Fruit fly (Drosophila melanogaster) whole organism, adult: Measurements from ENCODE around the gene dyl.

ENCODE experiments used
- CG11617 ChIP-seq: fragments of 200-800 bp; sonication (Bioruptor generic); optimal IDR thresholded peaks from 2 replicates; lab custom pipeline; 2017; ENCODE audit warnings: mild to moderate bottlenecking, missing biosample characterization, missing genetic modification reagents, missing genetic modification characterization
- CG12768 ChIP-seq: fragments of 200-800 bp; sonication (Bioruptor generic); optimal IDR thresholded peaks from 2 replicates; lab custom pipeline; 2017; ENCODE audit warnings: missing biosample characterization, missing genetic modification characterization, mild to moderate bottlenecking, moderate library complexity, missing genetic modification reagents
- CG14711 ChIP-seq: fragments of 200-800 bp; sonication (Bioruptor generic); optimal IDR thresholded peaks from 2 replicates; lab custom pipeline; 2018; ENCODE audit warnings: missing biosample characterization, mild to moderate bottlenecking, missing genetic modification characterization, moderate library complexity
- CG1620 ChIP-seq: fragments of 200-800 bp; sonication (Bioruptor generic); optimal IDR thresholded peaks from 2 replicates; lab custom pipeline; 2016; ENCODE audit warnings: missing biosample characterization, missing genetic modification characterization
- CG33017 ChIP-seq: fragments of 200-800 bp; sonication (Bioruptor generic); optimal IDR thresholded peaks from 2 replicates; lab custom pipeline; 2018; ENCODE audit warnings: missing biosample characterization, mild to moderate bottlenecking, missing genetic modification characterization, moderate library complexity
- CG5204 ChIP-seq: fragments of 200-800 bp; sonication (Bioruptor generic); optimal IDR thresholded peaks from 2 replicates; lab custom pipeline; 2016; ENCODE audit warnings: missing biosample characterization, missing genetic modification characterization
- CG7045 ChIP-seq: fragments of 200-800 bp; sonication (Bioruptor generic); optimal IDR thresholded peaks from 2 replicates; lab custom pipeline; 2017; ENCODE audit warnings: missing biosample characterization, mild to moderate bottlenecking, missing genetic modification characterization
- CG7101 ChIP-seq: fragments of 200-800 bp; sonication (Bioruptor generic); optimal IDR thresholded peaks from 2 replicates; lab custom pipeline; 2018; ENCODE audit warnings: missing biosample characterization, mild to moderate bottlenecking, missing genetic modification characterization, moderate library complexity
- Clk ChIP-seq: fragments of 200-800 bp; sonication (Bioruptor generic); optimal IDR thresholded peaks from 2 replicates; lab custom pipeline; 2017; ENCODE audit warnings: missing biosample characterization, missing genetic modification characterization
- Crg-1 ChIP-seq: fragments of 200-800 bp; sonication (Bioruptor generic); optimal IDR thresholded peaks from 2 replicates; lab custom pipeline; 2016; ENCODE audit warnings: missing biosample characterization, missing genetic modification characterization
- Hr96 ChIP-seq: fragments of 200-800 bp; sonication (Bioruptor generic); optimal IDR thresholded peaks from 2 replicates; lab custom pipeline; 2016; ENCODE audit warnings: missing biosample characterization, missing genetic modification characterization
- Mnt ChIP-seq: fragments of 200-800 bp; sonication (Bioruptor generic); optimal IDR thresholded peaks from 2 replicates; lab custom pipeline; 2016; ENCODE audit warnings: missing biosample characterization, mild to moderate bottlenecking, missing genetic modification characterization
- bab1 ChIP-seq: fragments of 200-800 bp; sonication (Bioruptor generic); optimal IDR thresholded peaks from 3 replicates; lab custom pipeline; 2019; ENCODE audit warnings: missing biosample characterization, mild to moderate bottlenecking, missing genetic modification characterization, moderate library complexity
- cic ChIP-seq: fragments of 200-800 bp; sonication (Bioruptor generic); optimal IDR thresholded peaks from 2 replicates; lab custom pipeline; 2017; ENCODE audit warnings: missing biosample characterization, mild to moderate bottlenecking, missing genetic modification characterization, moderate library complexity
- cnc ChIP-seq, 2 experiments: fragments of >200 bp; optimal IDR thresholded peaks; 2 replicates each; lab custom pipeline; 2017
- kay ChIP-seq: fragments of 200-800 bp; sonication (Bioruptor generic); peaks from one replicate; lab custom pipeline; 2016; ENCODE audit warnings: missing biosample characterization, missing genetic modification characterization, borderline replicate concordance
- ovo ChIP-seq: fragments of 200-800 bp; sonication (Bioruptor generic); optimal IDR thresholded peaks from 2 replicates; lab custom pipeline; 2016; ENCODE audit warnings: missing biosample characterization, missing genetic modification characterization
- pad ChIP-seq: fragments of 200-800 bp; sonication (Bioruptor generic); optimal IDR thresholded peaks from 3 replicates; lab custom pipeline; 2017; ENCODE audit warnings: missing biosample characterization, missing genetic modification characterization, mild to moderate bottlenecking, moderate library complexity, missing genetic modification reagents
- tj ChIP-seq: fragments of 200-800 bp; sonication (Bioruptor generic); optimal IDR thresholded peaks from 3 replicates; lab custom pipeline; 2017; ENCODE audit warnings: missing biosample characterization, mild to moderate bottlenecking, missing genetic modification characterization, moderate library complexity
- toe ChIP-seq: fragments of 200-800 bp; sonication (Bioruptor generic); optimal IDR thresholded peaks from 2 replicates; lab custom pipeline; 2016; ENCODE audit warnings: missing biosample characterization, missing genetic modification characterization

dyl gene

DNA sequence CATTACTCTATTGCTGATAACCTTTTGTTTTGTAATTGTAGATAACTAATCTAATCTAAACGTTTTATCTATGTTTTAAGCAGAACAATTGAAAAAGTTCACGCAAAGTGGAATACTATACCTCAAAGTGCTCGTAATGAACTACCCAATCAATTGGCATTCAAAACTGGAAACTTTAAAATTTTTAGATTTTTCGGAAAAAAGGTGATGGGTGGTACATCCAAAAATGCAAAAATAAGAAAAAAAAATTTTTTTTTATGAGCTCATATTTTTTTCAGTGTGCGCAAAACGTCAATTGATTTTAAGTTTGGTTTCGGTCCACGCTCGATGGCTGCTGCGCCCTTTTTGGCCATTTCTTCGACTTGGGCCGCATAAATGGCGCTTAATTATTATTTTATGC is 3.1 kb upstream of the dyl start:
- TF ChIP-seq Mnt (GFP tag; lab: Kevin White, UChicago): no peak
- no peak for TF ChIP-seq CG14711 (tag; lab: Kevin White, UChicago)
- TF ChIP-seq cic (GFP tag; lab: Kevin White, UChicago): no peak

dm6 chr3L:4304244-4304959 is 3.1 kb downstream of the dyl start:
- no peak for TF ChIP-seq CG33017
- TF ChIP-seq CG5204: no peak

DNA sequence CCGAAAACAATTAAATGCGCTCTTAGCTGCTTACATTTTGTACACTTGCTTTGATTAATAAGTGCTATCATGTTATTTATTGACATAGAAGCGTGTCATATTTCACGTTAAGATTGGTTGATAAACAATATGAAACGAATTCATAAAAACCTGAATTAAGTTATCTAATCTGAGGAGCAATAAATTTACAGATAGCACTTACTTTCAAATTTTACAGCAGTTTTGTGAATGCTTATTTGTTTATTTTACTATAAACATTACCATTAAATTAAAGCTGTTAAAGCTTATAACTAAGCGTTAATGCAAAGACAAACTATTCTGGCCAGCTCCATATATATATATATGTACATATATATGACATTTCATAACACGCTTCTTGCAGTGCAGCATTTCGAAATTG is 5.4 kb downstream of the dyl start:
- TF ChIP-seq bab1 (GFP tag; lab: Kevin White, UChicago) (no peak), tj (GFP tag; lab: Kevin White, UChicago) (no peak), Clk (GFP tag; lab: Kevin White, UChicago) (no peak), ovo (GFP tag; lab: Kevin White, UChicago) (no peak), CG1620 (GFP tag; lab: Kevin White, UChicago) (no peak)

- TF ChIP-seq cnc (optimal IDR thresholded peaks at IDR 0.05; lab: Kevin White, UChicago): no peak
- no peak for TF ChIP-seq CG14711 (tag; lab: Kevin White, UChicago)
- no peak for TF ChIP-seq CG7101
- no peak for TF ChIP-seq cic (GFP tag; lab: Kevin White, UChicago)
- no peak for TF ChIP-seq Clk (GFP tag; lab: Kevin White, UChicago)
- no peak for TF ChIP-seq Crg-1 (GFP tag; lab: Kevin White, UChicago)
- no peak for TF ChIP-seq CG12768 (GFP tag; lab: Kevin White, UChicago)
- TF ChIP-seq tj (GFP tag; lab: Kevin White, UChicago): no peak
- no peak for TF ChIP-seq bab1 (GFP tag; lab: Kevin White, UChicago)
- no peak for TF ChIP-seq CG33017
- TF ChIP-seq Hr96 (GFP tag; lab: Kevin White, UChicago): no peak
- no peak for TF ChIP-seq toe (GFP tag; lab: Kevin White, UChicago)
- TF ChIP-seq CG1620 (GFP tag; lab: Kevin White, UChicago): no peak
- no peak for TF ChIP-seq CG11617 (GFP tag; lab: Kevin White, UChicago)
- TF ChIP-seq pad: no peak
- no peak for TF ChIP-seq kay (GFP tag; lab: Kevin White, UChicago)
- no peak for TF ChIP-seq CG5204
- no peak for TF ChIP-seq ovo (GFP tag; lab: Kevin White, UChicago)
- TF ChIP-seq Mnt (GFP tag; lab: Kevin White, UChicago): no peak
Measured at dm6 chr3L:4296760-4297159, 10.8 kb downstream of the dyl start.

DNA sequence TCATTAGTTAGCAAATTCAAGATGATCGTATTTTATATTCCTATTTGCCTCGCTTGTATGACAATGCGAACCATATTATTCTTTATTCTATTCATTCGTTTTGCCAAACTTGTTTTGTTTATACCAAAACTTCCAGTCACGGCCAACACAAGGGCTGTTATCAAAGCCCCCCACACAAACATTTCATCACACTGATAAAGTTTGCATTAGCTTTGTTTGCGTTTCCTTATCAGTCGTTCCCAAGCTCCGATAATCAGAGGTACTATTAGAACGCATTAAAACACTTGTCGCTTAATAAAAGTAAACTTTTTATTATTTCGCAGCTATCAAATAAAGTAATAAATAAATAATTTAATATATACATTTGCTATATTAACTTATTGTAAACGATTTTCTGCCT is 13.8 kb downstream of the dyl start:
- TF ChIP-seq CG33017 (peak; percentile 54), CG5204 (no peak), Crg-1 (GFP tag; lab: Kevin White, UChicago) (no peak), cnc (optimal IDR thresholded peaks at IDR 0.05; lab: Kevin White, UChicago) (no peak), Clk (GFP tag; lab: Kevin White, UChicago) (no peak), Hr96 (GFP tag; lab: Kevin White, UChicago) (no peak), kay (GFP tag; lab: Kevin White, UChicago) (no peak), Mnt (GFP tag; lab: Kevin White, UChicago) (no peak), CG7101 (peak; percentile 26), cic (GFP tag; lab: Kevin White, UChicago) (peak; percentile 39), CG7045 (GFP tag; lab: Kevin White, UChicago) (no peak), CG11617 (GFP tag; lab: Kevin White, UChicago) (peak; percentile 10), CG12768 (GFP tag; lab: Kevin White, UChicago) (no peak), bab1 (GFP tag; lab: Kevin White, UChicago) (no peak), ovo (GFP tag; lab: Kevin White, UChicago) (no peak), CG1620 (GFP tag; lab: Kevin White, UChicago) (no peak), toe (GFP tag; lab: Kevin White, UChicago) (no peak), pad (no peak), CG14711 (tag; lab: Kevin White, UChicago) (no peak), tj (GFP tag; lab: Kevin White, UChicago) (no peak)

DNA sequence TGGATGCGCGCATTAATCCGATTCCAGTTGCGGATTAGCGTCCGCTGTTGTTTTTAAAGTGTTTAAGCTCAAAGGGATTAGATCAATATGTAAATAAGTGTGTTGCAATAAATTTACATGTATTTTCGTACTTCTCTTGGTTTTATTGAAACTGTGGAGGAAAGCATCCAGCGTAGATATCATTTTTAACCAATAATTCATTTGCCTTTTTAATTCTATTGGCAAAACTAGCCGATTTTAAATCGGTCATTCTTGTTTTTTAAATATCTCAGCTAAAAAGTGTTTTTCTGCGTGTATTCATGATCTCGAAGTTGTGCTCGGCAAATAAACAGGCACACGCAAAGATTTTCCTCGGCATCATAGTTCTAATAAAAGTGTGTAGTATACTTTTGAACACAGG is 14.2 kb downstream of the dyl start:
- TF ChIP-seq CG12768 (GFP tag; lab: Kevin White, UChicago): no peak
- no peak for TF ChIP-seq Mnt (GFP tag; lab: Kevin White, UChicago)
- no peak for TF ChIP-seq toe (GFP tag; lab: Kevin White, UChicago)
- TF ChIP-seq CG33017: no peak
- no peak for TF ChIP-seq CG7045 (GFP tag; lab: Kevin White, UChicago)
- TF ChIP-seq CG1620 (GFP tag; lab: Kevin White, UChicago): no peak
- TF ChIP-seq ovo (GFP tag; lab: Kevin White, UChicago): no peak
- no peak for TF ChIP-seq Clk (GFP tag; lab: Kevin White, UChicago)
- no peak for TF ChIP-seq tj (GFP tag; lab: Kevin White, UChicago)
- TF ChIP-seq bab1 (GFP tag; lab: Kevin White, UChicago): no peak
- TF ChIP-seq CG5204: no peak
- TF ChIP-seq Crg-1 (GFP tag; lab: Kevin White, UChicago): no peak
- TF ChIP-seq kay (GFP tag; lab: Kevin White, UChicago): no peak
- TF ChIP-seq pad: no peak
- TF ChIP-seq cnc (optimal IDR thresholded peaks at IDR 0.05; lab: Kevin White, UChicago): no peak
